Fruit fly (Drosophila melanogaster) whole organism, embryonic: ENCODE results near the gene CG12766.

Experiments
- Atf-2 ChIP-seq: fragments of 200-800 bp; sonication (Bioruptor generic); optimal IDR thresholded peaks from 2 replicates; lab custom pipeline; 2016; ENCODE audit warnings: missing biosample characterization, missing genetic modification characterization
- Bgb ChIP-seq: fragments of 200-800 bp; sonication (Bioruptor generic); IDR thresholded peaks from 2 replicates; pipeline ENCODE4 v1.3.6; 2022; ENCODE audit warnings: missing biosample characterization, missing genetic modification characterization; ENCODE audit not compliant: partially characterized antibody
- CG11247 ChIP-seq: fragments of 200-800 bp; sonication (Bioruptor generic); IDR thresholded peaks from 2 replicates; pipeline ENCODE4 v1.3.6; 2022; ENCODE audit warnings: missing biosample characterization, missing genetic modification characterization
- CG11695 ChIP-seq: fragments of 200-800 bp; sonication (Bioruptor generic); IDR thresholded peaks from 3 replicates; pipeline ENCODE4 v1.3.6; 2022; ENCODE audit warnings: missing biosample characterization, missing genetic modification characterization
- CG1233 ChIP-seq: fragments of 200-800 bp; sonication (Bioruptor generic); optimal IDR thresholded peaks from 4 replicates; lab custom pipeline; 2018; ENCODE audit warnings: missing biosample characterization, mild to moderate bottlenecking, missing genetic modification characterization
- CG13296 ChIP-seq: fragments of 200-800 bp; sonication (Bioruptor generic); optimal IDR thresholded peaks from 3 replicates; lab custom pipeline; 2018; ENCODE audit warnings: missing biosample characterization, mild to moderate bottlenecking, missing genetic modification characterization
- CG1529 ChIP-seq: fragments of 200-800 bp; sonication (Bioruptor generic); optimal IDR thresholded peaks from 3 replicates; lab custom pipeline; 2018; ENCODE audit warnings: missing biosample characterization, missing genetic modification characterization
- CG16863 ChIP-seq: fragments of 200-800 bp; sonication (Bioruptor generic); optimal IDR thresholded peaks from 3 replicates; lab custom pipeline; 2016; ENCODE audit warnings: missing biosample characterization, missing genetic modification characterization
- CG17912 ChIP-seq: fragments of 200-800 bp; sonication (Bioruptor generic); optimal IDR thresholded peaks from 2 replicates; lab custom pipeline; 2018; ENCODE audit warnings: missing biosample characterization, mild to moderate bottlenecking, missing genetic modification characterization
- CG2199 ChIP-seq: fragments of 200-800 bp; sonication (Bioruptor generic); IDR thresholded peaks from 3 replicates; pipeline ENCODE4 v1.3.6; 2022; ENCODE audit warnings: missing biosample characterization, missing genetic modification characterization
- CG30020 ChIP-seq: fragments of 200-800 bp; optimal IDR thresholded peaks from 2 replicates; lab custom pipeline; 2019; ENCODE audit warnings: missing biosample characterization, mild to moderate bottlenecking, missing genetic modification characterization, moderate library complexity
- CG33557 ChIP-seq: fragments of 200-800 bp; sonication (Bioruptor generic); optimal IDR thresholded peaks from 2 replicates; lab custom pipeline; 2019; ENCODE audit warnings: missing biosample characterization, mild to moderate bottlenecking, missing genetic modification characterization, moderate library complexity
- CG4360 ChIP-seq: fragments of 200-800 bp; sonication (Bioruptor generic); IDR thresholded peaks from 2 replicates; pipeline ENCODE4 v1.3.6; 2022; ENCODE audit warnings: missing biosample characterization, missing genetic modification characterization
- CG6654 ChIP-seq: fragments of 200-800 bp; sonication (Bioruptor generic); optimal IDR thresholded peaks from 2 replicates; lab custom pipeline; 2017; ENCODE audit warnings: missing biosample characterization, mild to moderate bottlenecking, missing genetic modification characterization
- CG7271 ChIP-seq: fragments of 200-800 bp; sonication (Bioruptor generic); optimal IDR thresholded peaks from 2 replicates; lab custom pipeline; 2018; ENCODE audit warnings: missing biosample characterization, mild to moderate bottlenecking, missing genetic modification characterization, moderate library complexity
- CG7745 ChIP-seq: fragments of 200-800 bp; sonication (Bioruptor generic); optimal IDR thresholded peaks from 2 replicates; lab custom pipeline; 2018; ENCODE audit warnings: missing biosample characterization, mild to moderate bottlenecking, missing genetic modification characterization, moderate library complexity
- Camta ChIP-seq: fragments of 200-800 bp; sonication (Bioruptor generic); optimal IDR thresholded peaks from 2 replicates; lab custom pipeline; 2016; ENCODE audit warnings: missing biosample characterization, missing genetic modification characterization
- D ChIP-seq, 2 experiments: fragments of 200-800 bp in 1 of 2; fragments of >200 bp in 1 of 2; sonication (Bioruptor generic) in 1 of 2; optimal IDR thresholded peaks; 2 replicates in 1 of 2; 3 replicates in 1 of 2; lab custom pipeline; 2017; ENCODE audit warnings: mild to moderate bottlenecking in 1 of 2, missing biosample characterization in 1 of 2, missing genetic modification characterization in 1 of 2, missing genetic modification reagents in 1 of 2
- Dp ChIP-seq: fragments of 200-800 bp; sonication (Bioruptor generic); optimal IDR thresholded peaks from 2 replicates; lab custom pipeline; 2018; ENCODE audit warnings: missing biosample characterization, mild to moderate bottlenecking, missing genetic modification characterization, moderate library complexity
- Max ChIP-seq: fragments of 200-800 bp; sonication (Bioruptor generic); optimal IDR thresholded peaks from 2 replicates; lab custom pipeline; 2016; ENCODE audit warnings: missing biosample characterization, mild to moderate bottlenecking, missing genetic modification characterization
- Rfx ChIP-seq: fragments of 200-800 bp; sonication (Bioruptor generic); IDR thresholded peaks from 2 replicates; pipeline ENCODE4 v1.3.6; 2022; ENCODE audit warnings: missing biosample characterization, missing genetic modification characterization
- Sin3A ChIP-seq: fragments of >200 bp; optimal IDR thresholded peaks from 2 replicates; lab custom pipeline; 2018
- Sry-δ ChIP-seq: fragments of 200-800 bp; sonication (Bioruptor generic); optimal IDR thresholded peaks from 2 replicates; lab custom pipeline; 2016; ENCODE audit warnings: missing biosample characterization, missing genetic modification characterization
- Ssrp ChIP-seq: fragments of 200-800 bp; sonication (Bioruptor generic); optimal IDR thresholded peaks from 2 replicates; lab custom pipeline; 2018; ENCODE audit warnings: missing biosample characterization, mild to moderate bottlenecking, missing genetic modification characterization, moderate library complexity
- Xrp1 ChIP-seq: fragments of 200-800 bp; sonication (Bioruptor generic); IDR thresholded peaks from 2 replicates; pipeline ENCODE4 v1.3.6; 2022; ENCODE audit warnings: missing biosample characterization, missing genetic modification characterization
- ab ChIP-seq: fragments of 200-800 bp; sonication (Bioruptor generic); optimal IDR thresholded peaks from 2 replicates; lab custom pipeline; 2016; ENCODE audit warnings: missing biosample characterization, missing genetic modification characterization
- ac ChIP-seq: fragments of 200-800 bp; sonication (Bioruptor generic); optimal IDR thresholded peaks from 3 replicates; lab custom pipeline; 2017; ENCODE audit warnings: missing biosample characterization, mild to moderate bottlenecking, missing genetic modification characterization
- danr ChIP-seq: fragments of 200-800 bp; sonication (Bioruptor generic); IDR thresholded peaks from 2 replicates; pipeline ENCODE4 v1.3.6; 2022; ENCODE audit warnings: missing biosample characterization, missing genetic modification characterization
- fd96Cb ChIP-seq: fragments of 200-800 bp; sonication (Bioruptor generic); optimal IDR thresholded peaks from 2 replicates; lab custom pipeline; 2018; ENCODE audit warnings: missing biosample characterization, mild to moderate bottlenecking, missing genetic modification characterization, moderate library complexity
- insv ChIP-seq, 2 experiments: fragments of 200-800 bp; sonication (Bioruptor generic); optimal IDR thresholded peaks; 3 replicates each; lab custom pipeline; 2016 to 2018; ENCODE audit warnings: missing biosample characterization in 2 of 2, missing genetic modification characterization in 2 of 2
- lola ChIP-seq, 3 experiments: fragments of >200 bp in 2 of 3; fragments of 200-800 bp in 1 of 3; sonication (Bioruptor generic) in 1 of 3; optimal IDR thresholded peaks; 2 replicates each; lab custom pipeline; 2017 to 2019; ENCODE audit warnings: missing biosample characterization in 3 of 3, missing genetic modification characterization in 3 of 3, mild to moderate bottlenecking in 1 of 3, moderate library complexity in 1 of 3
- nau ChIP-seq: fragments of 200-800 bp; sonication (Bioruptor generic); optimal IDR thresholded peaks from 3 replicates; lab custom pipeline; 2017; ENCODE audit warnings: missing biosample characterization, mild to moderate bottlenecking, missing genetic modification characterization, missing genetic modification reagents
- odd ChIP-seq: fragments of 200-800 bp; sonication (Bioruptor generic); optimal IDR thresholded peaks from 2 replicates; lab custom pipeline; 2017; ENCODE audit warnings: missing biosample characterization, mild to moderate bottlenecking, missing genetic modification characterization
- pros ChIP-seq: fragments of 200-800 bp; sonication (Bioruptor generic); optimal IDR thresholded peaks from 3 replicates; lab custom pipeline; 2019; ENCODE audit warnings: missing biosample characterization, mild to moderate bottlenecking, missing genetic modification characterization, moderate library complexity
- pzg ChIP-seq: fragments of 200-800 bp; sonication (Bioruptor generic); optimal IDR thresholded peaks from 3 replicates; lab custom pipeline; 2018; ENCODE audit warnings: missing biosample characterization, mild to moderate bottlenecking, missing genetic modification characterization, moderate library complexity
- scrt ChIP-seq: fragments of 200-800 bp; sonication (Bioruptor generic); optimal IDR thresholded peaks from 2 replicates; lab custom pipeline; 2018; ENCODE audit warnings: missing biosample characterization, mild to moderate bottlenecking, missing genetic modification characterization, moderate library complexity
- sd ChIP-seq: fragments of 200-800 bp; sonication (Bioruptor generic); optimal IDR thresholded peaks from 3 replicates; lab custom pipeline; 2018; ENCODE audit warnings: missing biosample characterization, mild to moderate bottlenecking, missing genetic modification characterization, moderate library complexity
- sima ChIP-seq: fragments of 200-800 bp; sonication (Bioruptor generic); optimal IDR thresholded peaks from 2 replicates; lab custom pipeline; 2016; ENCODE audit warnings: missing biosample characterization, missing genetic modification characterization
- slbo ChIP-seq: fragments of 200-800 bp; sonication (Bioruptor generic); IDR thresholded peaks from 2 replicates; pipeline ENCODE4 v1.3.6; 2022; ENCODE audit warnings: missing biosample characterization, missing genetic modification characterization
- stwl ChIP-seq: fragments of 200-800 bp; sonication (Bioruptor generic); optimal IDR thresholded peaks from 3 replicates; lab custom pipeline; 2018; ENCODE audit warnings: missing biosample characterization, mild to moderate bottlenecking, missing genetic modification characterization, moderate library complexity
- tap ChIP-seq: fragments of 200-800 bp; optimal IDR thresholded peaks from 3 replicates; lab custom pipeline; 2019; ENCODE audit warnings: missing biosample characterization, mild to moderate bottlenecking, missing genetic modification characterization, moderate library complexity
- unpg ChIP-seq: fragments of 200-800 bp; sonication (Bioruptor generic); optimal IDR thresholded peaks from 3 replicates; lab custom pipeline; 2018; ENCODE audit warnings: missing biosample characterization, mild to moderate bottlenecking, missing genetic modification characterization, moderate library complexity
- yki ChIP-seq: fragments of >200 bp; optimal IDR thresholded peaks from 3 replicates; lab custom pipeline; 2018

Gene CG12766

DNA sequence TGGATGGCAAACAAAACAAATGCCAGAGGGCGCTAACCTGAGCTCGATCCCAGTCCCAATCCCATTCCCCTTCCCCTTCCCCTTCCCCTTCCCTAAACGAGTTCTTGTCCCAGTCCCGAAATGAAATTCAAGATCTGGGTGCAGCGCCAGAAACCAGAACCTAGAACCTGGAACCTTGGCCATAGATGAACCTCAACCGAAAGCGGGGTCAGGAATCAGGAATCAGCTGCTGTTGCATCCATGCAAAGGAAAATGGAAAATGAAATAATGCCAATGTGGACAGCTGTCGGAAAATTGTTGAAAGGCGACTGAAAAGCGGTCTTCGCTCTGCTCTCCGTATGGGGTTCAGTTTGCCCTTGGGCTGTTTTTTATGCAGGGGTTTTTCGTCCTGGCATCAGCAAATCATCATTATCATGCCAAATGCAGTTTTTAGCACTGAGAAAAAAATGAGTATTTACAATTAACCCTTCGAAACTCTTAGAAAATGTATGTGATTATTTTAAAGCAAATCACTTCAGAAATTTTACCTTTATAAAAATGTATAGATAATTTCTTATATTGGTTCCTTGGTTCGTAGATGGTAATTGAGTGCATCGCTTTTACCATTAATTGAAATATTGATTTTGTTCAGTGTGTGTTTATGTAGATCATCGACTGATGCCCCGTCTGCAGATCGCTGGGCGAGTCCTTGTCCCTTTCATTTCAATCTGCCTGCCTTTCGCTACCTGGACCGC is 37.9 kb upstream of the CG12766 start (continued):
- TF ChIP-seq Xrp1 (GFP tag; lab: Robert Waterston, UW) (peak; percentile 64), CG6654 (GFP tag; lab: Kevin White, UChicago) (no peak), CG17912 (GFP tag; lab: Kevin White, UChicago) (no peak), CG1529 (peak; percentile 33), sima (no peak), ab (GFP tag; lab: Kevin White, UChicago) (no peak), Ssrp (tag; lab: Kevin White, UChicago) (peak; percentile 39), insv (GFP tag; optimal IDR thresholded peaks at IDR 0.05; lab: Kevin White, UChicago) (no peak), lola (GFP tag; optimal IDR thresholded peaks at IDR 0.05; lab: Kevin White, UChicago) (peak in 1 of 3 experiments; percentile 80), unpg (GFP tag; lab: Kevin White, UChicago) (no peak), nau (no peak), pzg (no peak), Camta (GFP tag; lab: Kevin White, UChicago) (no peak), CG33557 (GFP tag; lab: Kevin White, UChicago) (peak; percentile 54), CG11247 (no peak)
- TF ChIP-seq, all 482 proteins: peak for 77

DNA sequence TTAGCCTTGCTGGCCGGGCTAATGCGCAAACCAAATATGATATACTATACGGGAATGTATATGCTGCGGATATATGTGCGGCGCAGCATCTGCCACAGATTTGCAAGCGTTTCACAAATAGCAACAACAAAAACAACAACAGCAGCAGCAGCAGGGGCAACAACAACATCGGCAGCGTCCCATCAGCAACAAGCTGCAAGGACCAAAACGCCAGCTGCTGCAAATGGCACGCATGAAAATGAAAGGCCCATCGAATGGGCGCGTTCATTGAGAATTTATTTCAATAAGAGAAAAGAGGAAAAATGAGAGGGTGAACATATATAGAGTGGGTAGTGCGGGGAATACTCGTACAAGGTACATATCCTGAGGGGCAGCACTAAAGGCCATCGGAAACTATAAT is 36.5 kb upstream of the CG12766 start:
- TF ChIP-seq Bgb (GFP tag; lab: Robert Waterston, UW), result no peak
- TF ChIP-seq CG13296 (GFP tag; lab: Kevin White, UChicago), result no peak
- peak; percentile 0 for TF ChIP-seq D (optimal IDR thresholded peaks at IDR 0.05; lab: Kevin White, UChicago)
- no peak for TF ChIP-seq D (GFP tag; optimal IDR thresholded peaks at IDR 0.05; lab: Kevin White, UChicago)
- TF ChIP-seq danr, result no peak
- TF ChIP-seq Rfx, result no peak
- peak; percentile 32 for TF ChIP-seq ac (GFP tag; lab: Kevin White, UChicago)
- TF ChIP-seq CG11695 (GFP tag; lab: Robert Waterston, UW), result no peak
- no peak for TF ChIP-seq CG7745
- TF ChIP-seq sd (tag; lab: Kevin White, UChicago), result no peak
- peak; percentile 92 for TF ChIP-seq pros (GFP tag; lab: Kevin White, UChicago)
- peak; percentile 98 for TF ChIP-seq CG4360 (GFP tag; lab: Robert Waterston, UW)
- no peak for TF ChIP-seq Max
- TF ChIP-seq CG2199 (GFP tag; lab: Robert Waterston, UW), result 0 out of 3 replicates have a peak, but pooled peaks have one; percentile 54
- TF ChIP-seq scrt (GFP tag; lab: Kevin White, UChicago), result peak; percentile 79
- no peak for TF ChIP-seq stwl
- TF ChIP-seq Sin3A (lab: Kevin White, UChicago), result no peak
- TF ChIP-seq tap (tag; lab: Kevin White, UChicago), result peak; percentile 61
- no peak for TF ChIP-seq CG16863 (GFP tag; lab: Kevin White, UChicago)
- TF ChIP-seq CG7271 (tag; lab: Kevin White, UChicago), result no peak

DNA sequence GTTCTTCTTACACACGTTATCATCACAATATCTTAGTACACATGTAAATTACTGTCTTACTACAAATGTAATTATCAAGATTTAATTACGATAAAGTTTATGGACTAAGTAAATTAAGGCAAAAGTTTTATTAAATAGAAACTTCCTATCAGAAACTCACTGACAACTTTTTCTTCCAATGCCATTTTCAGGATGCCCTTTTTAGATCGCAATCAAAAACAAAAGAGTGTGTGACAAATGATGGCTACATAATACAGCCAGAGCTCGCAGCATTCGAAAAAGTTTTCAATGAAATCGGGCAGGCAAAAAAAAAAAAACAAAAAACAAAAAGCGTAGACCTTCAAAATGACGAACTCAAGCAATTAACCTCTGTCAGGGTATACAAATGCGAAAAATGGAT is 32.7 kb upstream of the CG12766 start, which contains the start of gene CG43915:
Gene CG43915 (plus strand): TSS at position 301 of the 400 bp plus-strand sequence.
- TF ChIP-seq Atf-2 (GFP tag; lab: Kevin White, UChicago), result no peak
- no peak for TF ChIP-seq yki
- no peak for TF ChIP-seq Sry-δ
- no peak for TF ChIP-seq Max
- TF ChIP-seq slbo (GFP tag; lab: Robert Waterston, UW), result no peak
- TF ChIP-seq CG30020, result no peak
- TF ChIP-seq odd (GFP tag; lab: Kevin White, UChicago), result no peak
- no peak for TF ChIP-seq fd96Cb (tag; lab: Kevin White, UChicago)
- no peak for TF ChIP-seq CG1233 (GFP tag; lab: Kevin White, UChicago)
- no peak for TF ChIP-seq Dp (GFP tag; lab: Kevin White, UChicago)
